Fruit fly (Drosophila melanogaster) whole organism, embryonic: ENCODE data around the gene Awh.

Experiments
- Asciz ChIP-seq: fragments of 200-800 bp; sonication (Bioruptor generic); optimal IDR thresholded peaks from 2 replicates; lab custom pipeline; 2017; ENCODE audit warnings: missing biosample characterization, mild to moderate bottlenecking, missing genetic modification characterization, missing genetic modification reagents
- Atf3 ChIP-seq: fragments of 200-800 bp; sonication (Bioruptor generic); optimal IDR thresholded peaks from 3 replicates; lab custom pipeline; 2016; ENCODE audit warnings: missing biosample characterization, missing genetic modification characterization
- CG10274 ChIP-seq: fragments of 200-800 bp; sonication (Bioruptor generic); optimal IDR thresholded peaks from 3 replicates; lab custom pipeline; 2017; ENCODE audit warnings: missing biosample characterization, mild to moderate bottlenecking, missing genetic modification characterization
- CG13123 ChIP-seq: fragments of 200-800 bp; sonication (Bioruptor generic); optimal IDR thresholded peaks from 2 replicates; lab custom pipeline; 2016; ENCODE audit warnings: missing biosample characterization, missing genetic modification characterization
- CG13894 ChIP-seq: fragments of 200-800 bp; sonication (Bioruptor generic); optimal IDR thresholded peaks from 3 replicates; lab custom pipeline; 2018; ENCODE audit warnings: missing biosample characterization, mild to moderate bottlenecking, missing genetic modification characterization, moderate library complexity
- CG14441 ChIP-seq: fragments of 200-800 bp; sonication (Bioruptor generic); IDR thresholded peaks from 2 replicates; pipeline ENCODE4 v1.3.6; 2022; ENCODE audit warnings: missing biosample characterization, missing genetic modification characterization
- CG15696 ChIP-seq: fragments of 200-800 bp; sonication (Bioruptor generic); optimal IDR thresholded peaks from 2 replicates; lab custom pipeline; 2019; ENCODE audit warnings: missing biosample characterization, mild to moderate bottlenecking, missing genetic modification characterization, moderate library complexity
- CG17802 ChIP-seq: fragments of 200-800 bp; sonication (Bioruptor generic); optimal IDR thresholded peaks from 2 replicates; lab custom pipeline; 2018; ENCODE audit warnings: missing biosample characterization, mild to moderate bottlenecking, missing genetic modification characterization, moderate library complexity
- CG1792 ChIP-seq: fragments of 200-800 bp; sonication (Bioruptor generic); optimal IDR thresholded peaks from 2 replicates; lab custom pipeline; 2016; ENCODE audit warnings: missing biosample characterization, missing genetic modification characterization
- CG18599 ChIP-seq: fragments of 200-800 bp; sonication (Bioruptor generic); optimal IDR thresholded peaks from 3 replicates; lab custom pipeline; 2017; ENCODE audit warnings: missing biosample characterization, missing genetic modification characterization, mild to moderate bottlenecking, moderate library complexity, missing genetic modification reagents
- CG31365 ChIP-seq: fragments of 200-800 bp; sonication (Bioruptor generic); optimal IDR thresholded peaks from 2 replicates; lab custom pipeline; 2018; ENCODE audit warnings: missing biosample characterization, mild to moderate bottlenecking, missing genetic modification characterization
- CG4854 ChIP-seq: fragments of 200-800 bp; sonication (Bioruptor generic); optimal IDR thresholded peaks from 2 replicates; lab custom pipeline; 2016; ENCODE audit warnings: missing biosample characterization, missing genetic modification characterization, inconsistent platforms
- CG5245 ChIP-seq: fragments of 200-800 bp; sonication (Bioruptor generic); optimal IDR thresholded peaks from 3 replicates; lab custom pipeline; 2016; ENCODE audit warnings: missing biosample characterization, missing genetic modification characterization
- CG7271 ChIP-seq: fragments of 200-800 bp; sonication (Bioruptor generic); optimal IDR thresholded peaks from 2 replicates; lab custom pipeline; 2018; ENCODE audit warnings: missing biosample characterization, mild to moderate bottlenecking, missing genetic modification characterization, moderate library complexity
- CG7786 ChIP-seq: fragments of 200-800 bp; sonication (Bioruptor generic); optimal IDR thresholded peaks from 2 replicates; lab custom pipeline; 2016; ENCODE audit warnings: missing biosample characterization, missing genetic modification characterization
- CG8290 ChIP-seq, 3 experiments: fragments of 200-800 bp; sonication (Bioruptor generic); optimal IDR thresholded peaks; 2 replicates each; lab custom pipeline; 2016 to 2019; ENCODE audit warnings: missing biosample characterization in 3 of 3, missing genetic modification characterization in 3 of 3, mild to moderate bottlenecking in 2 of 3, moderate library complexity in 1 of 3
- CG8478 ChIP-seq: fragments of >200 bp; optimal IDR thresholded peaks from 2 replicates; lab custom pipeline; 2018
- CTCF ChIP-seq: fragments of 200-800 bp; sonication (Bioruptor generic); optimal IDR thresholded peaks from 2 replicates; lab custom pipeline; 2017; ENCODE audit warnings: missing biosample characterization, mild to moderate bottlenecking, missing genetic modification characterization, moderate library complexity
- E2f1 ChIP-seq: fragments of 200-800 bp; sonication (Bioruptor generic); IDR thresholded peaks from 2 replicates; pipeline ENCODE4 v1.3.6; 2022; ENCODE audit warnings: missing biosample characterization, missing genetic modification characterization
- E2f2 ChIP-seq: fragments of 200-800 bp; sonication (Bioruptor generic); IDR thresholded peaks from 2 replicates; pipeline ENCODE4 v1.3.6; 2022; ENCODE audit warnings: missing biosample characterization, missing genetic modification characterization
- Ets97D ChIP-seq: fragments of 200-800 bp; sonication (Bioruptor generic); optimal IDR thresholded peaks from 3 replicates; lab custom pipeline; 2016; ENCODE audit warnings: missing biosample characterization, missing genetic modification characterization
- Gsc ChIP-seq: fragments of 200-800 bp; sonication (Bioruptor generic); IDR thresholded peaks from 2 replicates; pipeline ENCODE4 v1.3.6; 2022; ENCODE audit warnings: missing biosample characterization, missing genetic modification characterization
- Hey ChIP-seq: fragments of 200-800 bp; sonication (Bioruptor generic); optimal IDR thresholded peaks from 3 replicates; lab custom pipeline; 2018; ENCODE audit warnings: missing biosample characterization, mild to moderate bottlenecking, missing genetic modification characterization
- Lim3 ChIP-seq: fragments of 200-800 bp; sonication (Bioruptor generic); IDR thresholded peaks from 2 replicates; pipeline ENCODE4 v1.3.6; 2022; ENCODE audit warnings: missing biosample characterization, missing genetic modification characterization
- Max ChIP-seq: fragments of 200-800 bp; sonication (Bioruptor generic); optimal IDR thresholded peaks from 2 replicates; lab custom pipeline; 2016; ENCODE audit warnings: missing biosample characterization, mild to moderate bottlenecking, missing genetic modification characterization
- Med ChIP-seq: fragments of 200-800 bp; sonication (Bioruptor generic); peaks from one replicate; lab custom pipeline; 2016; ENCODE audit warnings: missing biosample characterization, missing genetic modification characterization, mild to moderate bottlenecking, inconsistent platforms, moderate library complexity
- Six4 ChIP-seq: fragments of 200-800 bp; sonication (Bioruptor generic); optimal IDR thresholded peaks from 2 replicates; lab custom pipeline; 2016; ENCODE audit warnings: missing biosample characterization, missing genetic modification characterization
- Stat92E ChIP-seq, 3 experiments: fragments of >200 bp in 2 of 3; fragments of 200-800 bp in 1 of 3; sonication (Bioruptor generic) in 1 of 3; optimal IDR thresholded peaks; 2 replicates each; lab custom pipeline; 2017 to 2019; ENCODE audit warnings: missing biosample characterization in 3 of 3, missing genetic modification characterization in 3 of 3, mild to moderate bottlenecking in 1 of 3, moderate library complexity in 1 of 3
- bab2 ChIP-seq: fragments of 200-800 bp; sonication (Bioruptor generic); optimal IDR thresholded peaks from 2 replicates; lab custom pipeline; 2016; ENCODE audit warnings: missing biosample characterization, missing genetic modification characterization
- btn ChIP-seq: fragments of 200-800 bp; sonication (Bioruptor generic); optimal IDR thresholded peaks from 2 replicates; lab custom pipeline; 2016; ENCODE audit warnings: missing biosample characterization, missing genetic modification characterization
- cas ChIP-seq: fragments of 200-800 bp; sonication (Bioruptor generic); IDR thresholded peaks from 2 replicates; pipeline ENCODE4 v1.3.6; 2022; ENCODE audit warnings: missing biosample characterization, missing genetic modification characterization
- dimm ChIP-seq: fragments of 200-800 bp; sonication (Bioruptor generic); IDR thresholded peaks from 2 replicates; pipeline ENCODE4 v1.3.6; 2022; ENCODE audit warnings: missing biosample characterization, missing genetic modification characterization
- dm ChIP-seq: fragments of 200-800 bp; sonication (Bioruptor generic); optimal IDR thresholded peaks from 3 replicates; lab custom pipeline; 2016; ENCODE audit warnings: missing biosample characterization, missing genetic modification characterization
- esg ChIP-seq: fragments of 200-800 bp; sonication (Bioruptor generic); conservative IDR thresholded peaks from 2 replicates; pipeline ENCODE4 v1.3.6; 2022; ENCODE audit warnings: missing biosample characterization, missing genetic modification characterization
- eve ChIP-seq, 2 experiments: fragments of >200 bp; optimal IDR thresholded peaks; 2 replicates each; lab custom pipeline; 2017; ENCODE audit warnings: missing biosample characterization in 2 of 2, missing genetic modification characterization in 2 of 2
- ewg ChIP-seq: fragments of 200-800 bp; sonication (Bioruptor generic); optimal IDR thresholded peaks from 3 replicates; lab custom pipeline; 2017; ENCODE audit warnings: mild to moderate bottlenecking, missing biosample characterization, missing genetic modification reagents, missing genetic modification characterization
- exex ChIP-seq: fragments of 200-800 bp; sonication (Bioruptor generic); optimal IDR thresholded peaks from 4 replicates; lab custom pipeline; 2018; ENCODE audit warnings: missing biosample characterization, mild to moderate bottlenecking, missing genetic modification characterization, moderate library complexity
- ham ChIP-seq: fragments of 200-800 bp; sonication (Bioruptor generic); IDR thresholded peaks from 2 replicates; pipeline ENCODE4 v1.3.6; 2022; ENCODE audit warnings: missing biosample characterization, missing genetic modification characterization
- hth ChIP-seq: fragments of >200 bp; optimal IDR thresholded peaks from 2 replicates; lab custom pipeline; 2017; ENCODE audit warnings: inconsistent platforms
- jigr1 ChIP-seq: fragments of 200-800 bp; sonication (Bioruptor generic); IDR thresholded peaks from 3 replicates; pipeline ENCODE4 v1.3.6; 2022; ENCODE audit warnings: missing biosample characterization, missing genetic modification characterization
- jing ChIP-seq: fragments of 200-800 bp; sonication (Bioruptor generic); optimal IDR thresholded peaks from 2 replicates; lab custom pipeline; 2018; ENCODE audit warnings: missing biosample characterization, mild to moderate bottlenecking, missing genetic modification characterization
- jumu ChIP-seq: fragments of 200-800 bp; sonication (Bioruptor generic); optimal IDR thresholded peaks from 3 replicates; lab custom pipeline; 2016; ENCODE audit warnings: missing biosample characterization, missing genetic modification characterization
- luna ChIP-seq: fragments of 200-800 bp; sonication (Bioruptor generic); optimal IDR thresholded peaks from 2 replicates; lab custom pipeline; 2016; ENCODE audit warnings: missing biosample characterization, missing genetic modification characterization
- peb ChIP-seq: fragments of 200-800 bp; sonication (Bioruptor generic); IDR thresholded peaks from 2 replicates; pipeline ENCODE4 v1.3.6; 2022; ENCODE audit warnings: missing biosample characterization, missing genetic modification characterization
- pnt ChIP-seq: fragments of 200-800 bp; sonication (Bioruptor generic); optimal IDR thresholded peaks from 3 replicates; lab custom pipeline; 2016; ENCODE audit warnings: missing biosample characterization, missing genetic modification characterization
- prd ChIP-seq, 3 experiments: fragments of >200 bp in 2 of 3; fragments of 200-800 bp in 1 of 3; sonication (Bioruptor generic) in 1 of 3; optimal IDR thresholded peaks in 2 of 3; IDR thresholded peaks in 1 of 3; 2 replicates in 2 of 3; 3 replicates in 1 of 3; pipeline versions ENCODE4 v1.3.6 to Lab custom; 2017 to 2022; ENCODE audit warnings: missing biosample characterization in 1 of 3, missing genetic modification characterization in 1 of 3
- psq ChIP-seq: fragments of 200-800 bp; sonication (Bioruptor generic); optimal IDR thresholded peaks from 2 replicates; lab custom pipeline; 2017; ENCODE audit warnings: missing biosample characterization, missing genetic modification characterization
- so ChIP-seq: fragments of 200-800 bp; sonication (Bioruptor generic); IDR thresholded peaks from 3 replicates; pipeline ENCODE4 v1.3.6; 2022; ENCODE audit warnings: missing biosample characterization, missing genetic modification characterization
- tio ChIP-seq: fragments of 200-800 bp; sonication (Bioruptor generic); optimal IDR thresholded peaks from 2 replicates; lab custom pipeline; 2017; ENCODE audit warnings: missing biosample characterization, missing genetic modification characterization, inconsistent platforms
- trem ChIP-seq: fragments of 200-800 bp; optimal IDR thresholded peaks from 3 replicates; lab custom pipeline; 2019; ENCODE audit warnings: missing biosample characterization, mild to moderate bottlenecking, missing genetic modification characterization, moderate library complexity
- unpg ChIP-seq: fragments of 200-800 bp; sonication (Bioruptor generic); optimal IDR thresholded peaks from 3 replicates; lab custom pipeline; 2018; ENCODE audit warnings: missing biosample characterization, mild to moderate bottlenecking, missing genetic modification characterization, moderate library complexity
- zfh2 ChIP-seq: fragments of 200-800 bp; sonication (Bioruptor generic); optimal IDR thresholded peaks from 2 replicates; lab custom pipeline; 2016; ENCODE audit warnings: missing biosample characterization, missing genetic modification characterization

The Awh gene

DNA sequence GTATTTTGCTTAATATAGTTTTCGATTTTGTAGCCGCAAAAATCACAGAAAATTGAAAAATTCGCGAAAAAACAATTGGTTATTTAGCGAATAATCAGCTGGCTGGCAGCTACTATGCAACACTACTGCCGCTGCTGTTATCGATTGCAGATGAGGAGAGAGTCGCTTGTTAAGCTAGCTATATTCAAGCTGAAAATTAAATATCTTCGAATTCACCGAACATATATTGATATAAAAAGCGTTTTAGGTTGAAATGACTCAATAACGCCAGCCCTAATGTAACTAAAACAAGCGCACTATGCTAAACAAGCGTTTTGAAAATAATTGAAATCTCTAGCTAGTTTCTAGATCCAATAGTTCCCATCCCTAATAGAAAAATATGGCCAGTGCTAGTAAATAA lies 39.7 kb upstream of the Awh start, which contains the start of the genes CG32264, ntc and IntS10 (continued):
- no peak for TF ChIP-seq Stat92E (GFP tag; optimal IDR thresholded peaks at IDR 0.05; lab: Kevin White, UChicago)
- no peak for TF ChIP-seq tio (GFP tag; lab: Kevin White, UChicago)
- TF ChIP-seq E2f1 (GFP tag; lab: Robert Waterston, UW) = no peak
- peak; percentile 37; the same call in 1 of the 2 replicates for TF ChIP-seq E2f2 (GFP tag; lab: Robert Waterston, UW)
- peak; percentile 97 for TF ChIP-seq Med
- TF ChIP-seq CG18599 (GFP tag; lab: Kevin White, UChicago) = peak; percentile 75
- TF ChIP-seq Lim3 (GFP tag; lab: Robert Waterston, UW) = no peak
- peak; percentile 63 for TF ChIP-seq jumu (GFP tag; lab: Kevin White, UChicago)
- TF ChIP-seq CG5245 (GFP tag; lab: Kevin White, UChicago) = peak; percentile 38
- peak; percentile 15 for TF ChIP-seq pnt (GFP tag; lab: Kevin White, UChicago)
- TF ChIP-seq exex = peak; percentile 41
- TF ChIP-seq Six4 (GFP tag; lab: Kevin White, UChicago) = peak; percentile 45
- TF ChIP-seq esg (GFP tag; lab: Robert Waterston, UW) = peak; percentile 36
- TF ChIP-seq psq (GFP tag; lab: Kevin White, UChicago) = peak; percentile 14
- TF ChIP-seq CG8478 (lab: Kevin White, UChicago) = no peak
- TF ChIP-seq unpg (GFP tag; lab: Kevin White, UChicago) = peak; percentile 55
- peak; percentile 59 for TF ChIP-seq Atf3 (GFP tag; lab: Kevin White, UChicago)
- no peak for TF ChIP-seq Asciz
- TF ChIP-seq eve (GFP tag; optimal IDR thresholded peaks at IDR 0.05; lab: Kevin White, UChicago) = no peak
- no peak for TF ChIP-seq CG31365
- peak; percentile 91 for TF ChIP-seq zfh2 (GFP tag; lab: Kevin White, UChicago)
- TF ChIP-seq Hey = no peak
- TF ChIP-seq Ets97D = peak; percentile 69
- TF ChIP-seq prd (optimal IDR thresholded peaks at IDR 0.05; lab: Kevin White, UChicago) = no peak
- TF ChIP-seq prd (GFP tag; IDR thresholded peaks at IDR 0.05; lab: Robert Waterston, UW) = peak; percentile 67
- TF ChIP-seq CG8290 (GFP tag; optimal IDR thresholded peaks at IDR 0.05; lab: Kevin White, UChicago) = peak; percentile 66
- peak; percentile 16 to 50 for TF ChIP-seq CG8290 (tag; optimal IDR thresholded peaks at IDR 0.05; lab: Kevin White, UChicago)
- no peak for TF ChIP-seq hth
- TF ChIP-seq peb (GFP tag; lab: Robert Waterston, UW) = no peak
- peak; percentile 47 for TF ChIP-seq jing
- TF ChIP-seq ham (GFP tag; lab: Robert Waterston, UW) = no peak
- TF ChIP-seq luna (GFP tag; lab: Kevin White, UChicago) = peak; percentile 78
- TF ChIP-seq CTCF (GFP tag; lab: Kevin White, UChicago) = no peak
- peak; percentile 62 for TF ChIP-seq CG13894 (tag; lab: Kevin White, UChicago)
- TF ChIP-seq ewg (GFP tag; lab: Kevin White, UChicago) = peak; percentile 34
- TF ChIP-seq CG13123 (GFP tag; lab: Kevin White, UChicago) = peak; percentile 0
- TF ChIP-seq btn (GFP tag; lab: Kevin White, UChicago) = no peak
- TF ChIP-seq CG15696 (tag; lab: Kevin White, UChicago) = peak; percentile 48
- TF ChIP-seq CG14441 (GFP tag; lab: Robert Waterston, UW) = peak; percentile 52
- TF ChIP-seq so (GFP tag; lab: Robert Waterston, UW) = no peak
- no peak for TF ChIP-seq dimm (GFP tag; lab: Robert Waterston, UW)
- TF ChIP-seq cas (GFP tag; lab: Robert Waterston, UW) = peak; percentile 30; the same call in 1 of the 2 replicates
- no peak for TF ChIP-seq Gsc (GFP tag; lab: Robert Waterston, UW)
- no peak for TF ChIP-seq jigr1 (GFP tag; lab: Robert Waterston, UW)
- TF ChIP-seq CG1792 (GFP tag; lab: Kevin White, UChicago) = peak; percentile 23
- TF ChIP-seq CG17802 = no peak
- peak; percentile 78 for TF ChIP-seq CG7786 (GFP tag; lab: Kevin White, UChicago)
- TF ChIP-seq CG4854 (GFP tag; lab: Kevin White, UChicago) = peak; percentile 33
- peak; percentile 43 for TF ChIP-seq trem (tag; lab: Kevin White, UChicago)
- peak; percentile 75 for TF ChIP-seq Max (GFP tag; lab: Kevin White, UChicago)
- no peak for TF ChIP-seq CG7271 (tag; lab: Kevin White, UChicago)
- TF ChIP-seq dm = peak; percentile 57
- TF ChIP-seq CG10274 = no peak
- TF ChIP-seq bab2 (GFP tag; lab: Kevin White, UChicago) = peak; percentile 74
